Fruit fly (Drosophila melanogaster) whole organism, adult: Measurements from ENCODE around the gene Csl4.
A peak's percentile ranks its signal among the peaks of the same experiment; 100 is the strongest.

Experiments used
- CG11617 ChIP-seq: fragments of 200-800 bp; sonication (Bioruptor generic); optimal IDR thresholded peaks from 2 replicates; lab custom pipeline; 2017; ENCODE audit warnings: mild to moderate bottlenecking, missing biosample characterization, missing genetic modification reagents, missing genetic modification characterization
- CG12768 ChIP-seq: fragments of 200-800 bp; sonication (Bioruptor generic); optimal IDR thresholded peaks from 2 replicates; lab custom pipeline; 2017; ENCODE audit warnings: missing biosample characterization, missing genetic modification characterization, mild to moderate bottlenecking, moderate library complexity, missing genetic modification reagents
- CG14711 ChIP-seq: fragments of 200-800 bp; sonication (Bioruptor generic); optimal IDR thresholded peaks from 2 replicates; lab custom pipeline; 2018; ENCODE audit warnings: missing biosample characterization, mild to moderate bottlenecking, missing genetic modification characterization, moderate library complexity
- CG1620 ChIP-seq: fragments of 200-800 bp; sonication (Bioruptor generic); optimal IDR thresholded peaks from 2 replicates; lab custom pipeline; 2016; ENCODE audit warnings: missing biosample characterization, missing genetic modification characterization
- CG33017 ChIP-seq: fragments of 200-800 bp; sonication (Bioruptor generic); optimal IDR thresholded peaks from 2 replicates; lab custom pipeline; 2018; ENCODE audit warnings: missing biosample characterization, mild to moderate bottlenecking, missing genetic modification characterization, moderate library complexity
- CG5204 ChIP-seq: fragments of 200-800 bp; sonication (Bioruptor generic); optimal IDR thresholded peaks from 2 replicates; lab custom pipeline; 2016; ENCODE audit warnings: missing biosample characterization, missing genetic modification characterization
- Hr96 ChIP-seq: fragments of 200-800 bp; sonication (Bioruptor generic); optimal IDR thresholded peaks from 2 replicates; lab custom pipeline; 2016; ENCODE audit warnings: missing biosample characterization, missing genetic modification characterization
- Mnt ChIP-seq: fragments of 200-800 bp; sonication (Bioruptor generic); optimal IDR thresholded peaks from 2 replicates; lab custom pipeline; 2016; ENCODE audit warnings: missing biosample characterization, mild to moderate bottlenecking, missing genetic modification characterization
- cic ChIP-seq: fragments of 200-800 bp; sonication (Bioruptor generic); optimal IDR thresholded peaks from 2 replicates; lab custom pipeline; 2017; ENCODE audit warnings: missing biosample characterization, mild to moderate bottlenecking, missing genetic modification characterization, moderate library complexity

- TF ChIP-seq Hr96 (GFP tag; lab: Kevin White, UChicago) (peak; percentile 97), CG5204 (GFP tag; lab: Kevin White, UChicago) (peak; percentile 98), CG12768 (GFP tag; lab: Kevin White, UChicago) (peak; percentile 98), Mnt (peak; percentile 93), CG33017 (tag; lab: Kevin White, UChicago) (peak; percentile 96), CG1620 (GFP tag; lab: Kevin White, UChicago) (peak; percentile 97), CG14711 (peak; percentile 95), cic (GFP tag; lab: Kevin White, UChicago) (peak; percentile 77), CG11617 (peak; percentile 96)
Observed at dm6 chr2L:11106562-11106962, 16.8 kb downstream of the Csl4 start, which contains the start of gene Reps.
